Worm (Caenorhabditis elegans): ENCODE measurements around the gene F59B10.3.

- TF ChIP-seq snpc-3.4 (tag; optimal IDR thresholded peaks at IDR 0.05) = no peak
- TF ChIP-seq ZK185.1 (tag; optimal IDR thresholded peaks at IDR 0.05; ENCODE audit: poor library complexity, severe bottlenecking) = no peak
- no peak for TF ChIP-seq F23B12.7 (tag; optimal IDR thresholded peaks at IDR 0.05; ENCODE audit: insufficient read depth)
- no peak for TF ChIP-seq lin-26 (GFP tag; IDR thresholded peaks at IDR 0.05)
- TF ChIP-seq lin-35 (GFP tag; optimal IDR thresholded peaks at IDR 0.05) = no peak
- no peak for TF ChIP-seq madf-3 (GFP tag; IDR thresholded peaks at IDR 0.05)
Measured at ce11 chrII:10483860-10484259, 26.5 kb upstream of the F59B10.3 start.
